Worm (Caenorhabditis elegans): ENCODE measurements around the gene pycr-4.

Gene pycr-4

DNA sequence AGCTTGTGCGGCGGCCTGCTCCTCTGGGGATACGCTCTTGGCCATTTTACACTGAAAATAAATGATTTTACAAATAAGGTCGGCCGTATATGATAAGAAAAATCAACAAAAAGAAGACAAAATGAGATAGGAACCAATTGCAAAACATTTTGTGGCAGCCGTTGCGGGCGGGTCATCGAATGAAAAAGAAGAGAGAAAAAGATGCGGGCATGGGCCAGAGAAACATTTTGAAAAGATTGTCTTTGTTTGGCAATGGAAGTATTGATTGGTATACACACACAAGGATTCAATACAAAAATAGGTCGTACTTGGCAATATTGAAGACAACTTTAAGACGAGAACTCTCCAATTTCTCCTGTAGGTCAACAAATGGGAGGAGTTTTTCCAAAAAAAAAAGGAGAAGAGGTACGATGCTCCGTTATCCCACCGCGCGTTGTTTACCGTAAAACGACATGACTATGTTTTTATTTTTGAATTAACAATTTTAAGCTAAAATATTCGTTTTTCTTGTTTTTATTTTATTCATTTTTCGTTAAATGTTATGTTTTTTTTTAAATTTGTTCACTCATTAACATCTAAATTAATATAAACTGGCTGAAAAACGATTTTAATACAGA, 35.6 kb upstream of the pycr-4 start, which contains the start of the genes plc-4 and R05G6.4:
TSS of gene plc-4 (minus strand) at position 51 of the 617 bp plus-strand sequence.
TSS of gene R05G6.4 (plus strand) at position 617 of the 617 bp plus-strand sequence.
- TF ChIP-seq ceh-82 (tag; optimal IDR thresholded peaks at IDR 0.05) (no peak), daf-16 (GFP tag; optimal IDR thresholded peaks at IDR 0.05) (no peak), daf-16 (tag; optimal IDR thresholded peaks at IDR 0.05) (peak; percentile 32), Y48G9A.11 (GFP tag; IDR thresholded peaks at IDR 0.05) (peak; percentile 91), spr-1 (tag; optimal IDR thresholded peaks at IDR 0.05) (no peak), nhr-6 (tag; optimal IDR thresholded peaks at IDR 0.05) (no peak), R02D3.7 (tag; optimal IDR thresholded peaks at IDR 0.05) (peak; percentile 66), rbr-2 (tag; optimal IDR thresholded peaks at IDR 0.05) (peak; percentile 30), dve-1 (tag; optimal IDR thresholded peaks at IDR 0.05; ENCODE audit: insufficient read depth) (peak; percentile 41), T20F7.1 (GFP tag; optimal IDR thresholded peaks at IDR 0.05) (peak; percentile 96), daf-12 (tag; optimal IDR thresholded peaks at IDR 0.05) (no peak), mdl-1 (tag; optimal IDR thresholded peaks at IDR 0.05) (no peak), mes-2 (tag; optimal IDR thresholded peaks at IDR 0.05; ENCODE audit: poor library complexity, severe bottlenecking) (peak; percentile 5), lsy-2 (tag; optimal IDR thresholded peaks at IDR 0.05) (peak in 1 of 2 experiments; percentile 54), pha-4 (GFP tag; IDR thresholded peaks at IDR 0.05) (no peak), pha-4 (tag; optimal IDR thresholded peaks at IDR 0.05) (peak; percentile 7), nhr-102 (tag; optimal IDR thresholded peaks at IDR 0.05) (no peak), arid-1 (GFP tag; conservative IDR thresholded peaks at IDR 0.05) (no peak), mep-1 (tag; optimal IDR thresholded peaks at IDR 0.05) (no peak), dpl-1 (GFP tag; optimal IDR thresholded peaks at IDR 0.05) (peak; percentile 46), lin-38 (GFP tag; IDR thresholded peaks at IDR 0.05) (0 out of 2 replicates have a peak, but pooled peaks have one; percentile 11)

DNA sequence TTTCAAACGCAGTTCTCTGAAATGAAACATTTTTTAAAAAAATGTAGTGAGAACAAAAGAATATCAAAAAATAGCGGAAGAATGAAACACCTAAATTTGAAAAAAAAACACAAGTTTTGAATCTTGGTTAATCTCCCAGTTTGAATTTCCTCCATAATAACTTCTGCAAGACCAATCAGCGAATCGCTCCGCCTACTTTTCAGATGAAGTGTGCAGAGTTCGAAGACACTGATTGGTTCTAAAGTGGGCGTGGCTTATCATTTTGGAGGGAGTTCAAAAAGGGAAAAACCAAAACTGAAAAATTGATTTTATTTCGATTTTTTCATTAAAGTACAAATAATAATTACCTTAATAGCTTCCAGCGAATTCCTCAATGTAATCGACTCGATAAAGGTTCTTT, 33.7 kb upstream of the pycr-4 start:
- TF ChIP-seq lin-29 (GFP tag; IDR thresholded peaks at IDR 0.05), result no peak
- peak; percentile 18 for TF ChIP-seq dpl-1 (GFP tag; optimal IDR thresholded peaks at IDR 0.05)

ce11 chrIV:7508850-7509249, 31.8 kb upstream of the pycr-4 start:
- 0 out of 2 replicates have a peak, but pooled peaks have one; percentile 18 for TF ChIP-seq lin-38 (GFP tag; IDR thresholded peaks at IDR 0.05)
- TF ChIP-seq mdl-1 (tag; optimal IDR thresholded peaks at IDR 0.05), result no peak
- TF ChIP-seq Y48G9A.11 (GFP tag; IDR thresholded peaks at IDR 0.05), result 0 out of 2 replicates have a peak, but pooled peaks have one; percentile 47
- no peak for TF ChIP-seq arid-1 (GFP tag; conservative IDR thresholded peaks at IDR 0.05)
- TF ChIP-seq dpl-1 (GFP tag; optimal IDR thresholded peaks at IDR 0.05), result peak; percentile 27
- no peak for TF ChIP-seq F26F4.8 (GFP tag; conservative IDR thresholded peaks at IDR 0.05)
- TF ChIP-seq lsy-2 (tag; optimal IDR thresholded peaks at IDR 0.05), result peak in 1 of 2 experiments; percentile 91
- TF ChIP-seq F49E8.2 (tag; optimal IDR thresholded peaks at IDR 0.05; ENCODE audit: borderline replicate concordance), result peak; percentile 9
- TF ChIP-seq unc-62 (GFP tag; optimal IDR thresholded peaks at IDR 0.05 in 1 of 2), result peak in 1 of 2 experiments; percentile 38
- no peak for TF ChIP-seq unc-62 (tag; optimal IDR thresholded peaks at IDR 0.05)
- TF ChIP-seq pqm-1 (tag; optimal IDR thresholded peaks at IDR 0.05), result no peak
- no peak for TF ChIP-seq Y5F2A.4 (GFP tag; optimal IDR thresholded peaks at IDR 0.05)
- TF ChIP-seq nhr-42 (GFP tag; IDR thresholded peaks at IDR 0.05), result no peak
- TF ChIP-seq ctbp-1 (GFP tag; IDR thresholded peaks at IDR 0.05), result no peak
- TF ChIP-seq mes-2 (tag; optimal IDR thresholded peaks at IDR 0.05; ENCODE audit: poor library complexity, severe bottlenecking), result peak; percentile 48
- no peak for TF ChIP-seq daf-16 (GFP tag; optimal IDR thresholded peaks at IDR 0.05)
- TF ChIP-seq daf-16 (tag; optimal IDR thresholded peaks at IDR 0.05), result peak; percentile 16

ce11 chrIV:7507841-7508509, 30.9 kb upstream of the pycr-4 start, which contains the start of the genes vdac-1 and R05G6.5:
Gene vdac-1 (minus strand): TSS chrIV:7507891.
Gene R05G6.5 (plus strand): TSS chrIV:7508367.
- TF ChIP-seq nhr-102 (tag; optimal IDR thresholded peaks at IDR 0.05) (peak; percentile 60), ztf-11 (tag; optimal IDR thresholded peaks at IDR 0.05) (no peak), daf-19 (GFP tag; conservative IDR thresholded peaks at IDR 0.05) (no peak), snpc-4 (tag; optimal IDR thresholded peaks at IDR 0.05) (no peak), F26F4.8 (GFP tag; conservative IDR thresholded peaks at IDR 0.05) (no peak), mdt-29 (GFP tag; IDR thresholded peaks at IDR 0.05) (no peak), lin-15B (tag; optimal IDR thresholded peaks at IDR 0.05) (no peak), mes-2 (tag; optimal IDR thresholded peaks at IDR 0.05; ENCODE audit: poor library complexity, severe bottlenecking) (peak; percentile 82), madf-9 (GFP tag; conservative IDR thresholded peaks at IDR 0.05) (peak; percentile 65), lin-1 (GFP tag; IDR thresholded peaks at IDR 0.05) (peak; percentile 65; the same call in 1 of the 2 replicates), zip-2 (tag; optimal IDR thresholded peaks at IDR 0.05) (peak; percentile 10), lin-38 (GFP tag; IDR thresholded peaks at IDR 0.05) (peak; percentile 67), F49E8.2 (tag; optimal IDR thresholded peaks at IDR 0.05; ENCODE audit: borderline replicate concordance) (no peak), duxl-1 (tag; optimal IDR thresholded peaks at IDR 0.05; ENCODE audit: poor library complexity) (peak; percentile 16), lim-7 (GFP tag; IDR thresholded peaks at IDR 0.05) (peak; percentile 13; the same call in 1 of the 2 replicates), set-16 (GFP tag; IDR thresholded peaks at IDR 0.05) (no peak), Y48G9A.11 (GFP tag; IDR thresholded peaks at IDR 0.05) (no peak), ceh-28 (tag; optimal IDR thresholded peaks at IDR 0.05) (no peak)
